Fruit fly (Drosophila melanogaster) whole organism, prepupa: ENCODE data around the gene CG43329.
A peak's percentile ranks its signal among the peaks of the same experiment; 100 is the strongest.

ENCODE experiments used
- Blimp-1 ChIP-seq: fragments of 200-800 bp; sonication (Bioruptor generic); optimal IDR thresholded peaks from 3 replicates; lab custom pipeline; 2017; ENCODE audit warnings: missing biosample characterization, missing genetic modification characterization, mild to moderate bottlenecking, moderate library complexity, missing genetic modification reagents
- CG10669 ChIP-seq: fragments of 200-800 bp; sonication (Bioruptor generic); optimal IDR thresholded peaks from 3 replicates; lab custom pipeline; 2018; ENCODE audit warnings: missing biosample characterization, mild to moderate bottlenecking, missing genetic modification characterization, moderate library complexity
- CG6163 ChIP-seq: fragments of 200-800 bp; sonication (Bioruptor generic); IDR thresholded peaks from 3 replicates; pipeline ENCODE4 v1.3.6; 2022; ENCODE audit warnings: missing biosample characterization, missing genetic modification characterization
- CG6792 ChIP-seq: fragments of 200-800 bp; sonication (Bioruptor generic); optimal IDR thresholded peaks from 3 replicates; lab custom pipeline; 2016; ENCODE audit warnings: missing biosample characterization, missing genetic modification characterization
- CG6808 ChIP-seq: fragments of 200-800 bp; sonication (Bioruptor generic); optimal IDR thresholded peaks from 3 replicates; lab custom pipeline; 2017; ENCODE audit warnings: missing biosample characterization, missing genetic modification characterization, mild to moderate bottlenecking, moderate library complexity, missing genetic modification reagents
- CG9139 ChIP-seq: fragments of 200-800 bp; sonication (Bioruptor generic); optimal IDR thresholded peaks from 3 replicates; lab custom pipeline; 2017; ENCODE audit warnings: missing biosample characterization, mild to moderate bottlenecking, missing genetic modification characterization
- Ets21C ChIP-seq: fragments of 200-800 bp; sonication (Bioruptor generic); optimal IDR thresholded peaks from 3 replicates; lab custom pipeline; 2016; ENCODE audit warnings: missing biosample characterization, missing genetic modification characterization
- Sox14 ChIP-seq: fragments of 200-800 bp; sonication (Bioruptor generic); optimal IDR thresholded peaks from 3 replicates; lab custom pipeline; 2016; ENCODE audit warnings: missing biosample characterization, missing genetic modification characterization
- Sox15 ChIP-seq: fragments of 200-800 bp; sonication (Bioruptor generic); optimal IDR thresholded peaks from 3 replicates; lab custom pipeline; 2016; ENCODE audit warnings: missing biosample characterization, missing genetic modification characterization
- achi ChIP-seq: fragments of 200-800 bp; sonication (Bioruptor generic); optimal IDR thresholded peaks from 3 replicates; lab custom pipeline; 2016; ENCODE audit warnings: missing biosample characterization, missing genetic modification characterization
- dac ChIP-seq: fragments of 200-800 bp; sonication (Bioruptor generic); optimal IDR thresholded peaks from 2 replicates; lab custom pipeline; 2017; ENCODE audit warnings: missing biosample characterization, mild to moderate bottlenecking, missing genetic modification characterization
- fd85E ChIP-seq: fragments of 200-800 bp; sonication (Bioruptor generic); optimal IDR thresholded peaks from 3 replicates; lab custom pipeline; 2016; ENCODE audit warnings: missing biosample characterization, missing genetic modification characterization
- net ChIP-seq: fragments of 200-800 bp; sonication (Bioruptor generic); optimal IDR thresholded peaks from 3 replicates; lab custom pipeline; 2016; ENCODE audit warnings: missing biosample characterization, missing genetic modification characterization
- pdm3 ChIP-seq: fragments of 200-800 bp; sonication (Bioruptor generic); optimal IDR thresholded peaks from 3 replicates; lab custom pipeline; 2016; ENCODE audit warnings: missing biosample characterization, missing genetic modification characterization

DNA sequence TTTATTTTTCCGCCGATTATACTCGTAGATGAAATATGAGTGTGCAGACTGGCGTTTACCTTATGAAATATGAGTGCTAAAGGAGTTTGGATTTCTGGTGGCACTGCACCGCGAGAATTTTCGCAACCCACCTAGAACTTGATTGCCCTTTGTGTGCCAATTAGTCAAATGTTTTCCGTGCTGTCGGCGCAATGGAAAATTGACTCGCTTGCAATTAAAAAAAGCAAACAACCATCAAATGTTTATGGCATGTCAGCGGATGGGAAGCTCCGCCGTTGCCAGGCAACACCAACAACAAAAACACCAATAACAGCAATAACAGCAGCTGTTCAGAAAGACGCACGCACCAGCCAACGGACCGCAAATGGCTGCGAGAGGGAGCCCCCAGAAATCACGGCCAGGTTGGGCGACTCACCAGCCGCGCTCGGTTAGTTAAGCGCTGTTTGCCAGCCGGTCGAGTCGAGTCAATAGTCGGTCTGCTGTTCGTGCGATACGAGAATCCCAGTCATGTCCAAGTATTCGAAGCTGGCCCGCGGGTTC, 38.5 kb downstream of the CG43329 start:
- TF ChIP-seq Sox14 (peak; percentile 71), Blimp-1 (GFP tag; lab: Kevin White, UChicago) (no peak), CG6808 (GFP tag; lab: Kevin White, UChicago) (no peak), dac (GFP tag; lab: Kevin White, UChicago) (no peak), CG9139 (GFP tag; lab: Kevin White, UChicago) (no peak), CG10669 (GFP tag; lab: Kevin White, UChicago) (peak; percentile 44), Sox15 (GFP tag; lab: Kevin White, UChicago) (no peak), pdm3 (GFP tag; lab: Kevin White, UChicago) (peak; percentile 43), CG6792 (GFP tag; lab: Kevin White, UChicago) (no peak), CG6163 (GFP tag; lab: Robert Waterston, UW) (no peak), net (GFP tag; lab: Kevin White, UChicago) (peak; percentile 40), Ets21C (GFP tag; lab: Kevin White, UChicago) (no peak), achi (GFP tag; lab: Kevin White, UChicago) (peak; percentile 31), fd85E (GFP tag; lab: Kevin White, UChicago) (no peak)
